Worm (Caenorhabditis elegans) whole organism, L2 larva: ENCODE data around the gene acdh-6.

Source experiments
- F13H6.1 ChIP-seq: sonication (generic microtip); optimal IDR thresholded peaks from 2 replicates; lab custom pipeline; 2016; ENCODE audit warnings: missing genetic modification characterization, missing compliant biosample characterization
- ama-1 ChIP-seq: fragments of 150-350 bp; optimal IDR thresholded peaks from 2 replicates; lab custom pipeline; 2018; ENCODE audit warnings: inconsistent platforms
- ceh-82 ChIP-seq: fragments of 150-350 bp; optimal IDR thresholded peaks from 2 replicates; lab custom pipeline; 2014; ENCODE audit warnings: missing biosample characterization, missing genetic modification characterization
- fos-1 ChIP-seq: fragments of 150-350 bp; optimal IDR thresholded peaks from 2 replicates; lab custom pipeline; 2014; ENCODE audit warnings: missing biosample characterization, missing genetic modification characterization
- lin-13 ChIP-seq: fragments of 150-350 bp; optimal IDR thresholded peaks from 2 replicates; lab custom pipeline; 2014; ENCODE audit warnings: missing biosample characterization, missing genetic modification reagents, missing genetic modification characterization
- nhr-11 ChIP-seq: fragments of 150-350 bp; optimal IDR thresholded peaks from 2 replicates; lab custom pipeline; 2014; ENCODE audit warnings: missing biosample characterization, missing genetic modification characterization
- nhr-129 ChIP-seq: fragments of 150-350 bp; optimal IDR thresholded peaks from 2 replicates; lab custom pipeline; 2014; ENCODE audit warnings: missing biosample characterization, missing genetic modification characterization
- nhr-237 ChIP-seq: fragments of 150-350 bp; optimal IDR thresholded peaks from 2 replicates; lab custom pipeline; 2014; ENCODE audit warnings: missing biosample characterization, missing genetic modification characterization
- snpc-4 ChIP-seq: fragments of 150-350 bp; optimal IDR thresholded peaks from 2 replicates; lab custom pipeline; 2014; ENCODE audit warnings: missing biosample characterization, missing genetic modification characterization
- unc-39 ChIP-seq: fragments of 150-350 bp; optimal IDR thresholded peaks from 2 replicates; lab custom pipeline; 2014; ENCODE audit warnings: missing biosample characterization, missing genetic modification characterization
- unc-62 ChIP-seq: fragments of 150-350 bp; optimal IDR thresholded peaks from 2 replicates; lab custom pipeline; 2014; ENCODE audit warnings: missing biosample characterization, missing genetic modification reagents, missing genetic modification characterization
- ztf-1 ChIP-seq: fragments of 200-800 bp; sonication (Bioruptor generic); conservative IDR thresholded peaks from 2 replicates; pipeline ENCODE4 v1.3.6; 2022; ENCODE audit warnings: missing genetic modification characterization, missing compliant biosample characterization

ce11 chrIII:8580802-8581201 is 19.9 kb downstream of the acdh-6 start, which contains the start of gene doxa-1:
- no peak for TF ChIP-seq fos-1 (tag; lab: Kevin White, UChicago)
- no peak for TF ChIP-seq nhr-129
- no peak for TF ChIP-seq unc-62 (GFP tag; lab: Kevin White, UChicago)
- TF ChIP-seq ztf-1 (GFP tag; lab: Robert Waterston, UW), result no peak
- no peak for TF ChIP-seq nhr-237
- TF ChIP-seq lin-13 (GFP tag; lab: Kevin White, UChicago), result no peak
- no peak for TF ChIP-seq ama-1 (lab: Kevin White, UChicago)
- no peak for TF ChIP-seq unc-39 (tag; lab: Kevin White, UChicago)
- no peak for TF ChIP-seq nhr-11
- TF ChIP-seq F13H6.1 (tag; lab: Kevin White, UChicago), result no peak
- no peak for TF ChIP-seq ceh-82 (tag; lab: Kevin White, UChicago)
- no peak for TF ChIP-seq snpc-4 (tag; lab: Kevin White, UChicago)
